Worm (Caenorhabditis elegans): ENCODE results near the gene ZC395.11.

- TF ChIP-seq fkh-10 (GFP tag; optimal IDR thresholded peaks at IDR 0.05) (no peak), ztf-4 (tag; optimal IDR thresholded peaks at IDR 0.05) (no peak), mdl-1 (tag; optimal IDR thresholded peaks at IDR 0.05) (no peak), elt-3 (tag; optimal IDR thresholded peaks at IDR 0.05) (no peak)
These were observed 32.5 kb upstream of the ZC395.11 start for ce11 chrIII:5318610-5319009.

Measured in whole organism, L3 larva.